Worm (Caenorhabditis elegans) whole organism, L4/young adult: ENCODE data around the gene D1044.6.

ENCODE experiments used
- dao-5 ChIP-seq: sonication (generic microtip); optimal IDR thresholded peaks from 2 replicates; lab custom pipeline; 2016; ENCODE audit warnings: missing genotype, missing genetic modification characterization, moderate library complexity, missing compliant biosample characterization
- him-1 ChIP-seq: sonication (generic microtip); optimal IDR thresholded peaks from 2 replicates; lab custom pipeline; 2016; ENCODE audit warnings: missing genotype, missing genetic modification reagents, missing genetic modification characterization, missing compliant biosample characterization

DNA sequence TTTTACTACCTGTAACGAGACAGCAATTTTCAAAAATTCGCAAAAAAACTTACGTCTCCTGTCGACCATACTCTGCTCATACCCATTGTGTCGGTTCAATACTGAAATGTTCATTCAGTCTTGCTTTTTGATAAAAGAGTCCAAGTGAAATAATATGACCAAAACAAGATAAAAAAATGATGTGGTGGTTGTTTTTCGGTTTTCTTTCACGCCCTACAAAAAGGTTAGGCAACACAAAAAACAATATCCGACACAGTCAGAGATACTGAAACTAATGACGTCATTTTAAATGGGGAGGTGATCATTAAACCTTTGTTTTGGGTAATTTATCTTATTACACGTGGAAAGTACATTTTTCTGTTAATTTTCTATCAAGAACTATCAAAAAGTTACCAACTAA, 47.8 kb downstream of the D1044.6 start, which contains the start of gene R02F2.8:
- TF ChIP-seq him-1 (tag; lab: Kevin White, UChicago) (no peak), dao-5 (tag; lab: Kevin White, UChicago) (no peak)
